Fruit fly (Drosophila melanogaster) whole organism, adult: Measurements from ENCODE around the gene Rpt5.

Experiments
- CG11617 ChIP-seq: fragments of 200-800 bp; sonication (Bioruptor generic); optimal IDR thresholded peaks from 2 replicates; lab custom pipeline; 2017; ENCODE audit warnings: mild to moderate bottlenecking, missing biosample characterization, missing genetic modification reagents, missing genetic modification characterization
- CG12768 ChIP-seq: fragments of 200-800 bp; sonication (Bioruptor generic); optimal IDR thresholded peaks from 2 replicates; lab custom pipeline; 2017; ENCODE audit warnings: missing biosample characterization, missing genetic modification characterization, mild to moderate bottlenecking, moderate library complexity, missing genetic modification reagents
- CG14711 ChIP-seq: fragments of 200-800 bp; sonication (Bioruptor generic); optimal IDR thresholded peaks from 2 replicates; lab custom pipeline; 2018; ENCODE audit warnings: missing biosample characterization, mild to moderate bottlenecking, missing genetic modification characterization, moderate library complexity
- CG1620 ChIP-seq: fragments of 200-800 bp; sonication (Bioruptor generic); optimal IDR thresholded peaks from 2 replicates; lab custom pipeline; 2016; ENCODE audit warnings: missing biosample characterization, missing genetic modification characterization
- CG33017 ChIP-seq: fragments of 200-800 bp; sonication (Bioruptor generic); optimal IDR thresholded peaks from 2 replicates; lab custom pipeline; 2018; ENCODE audit warnings: missing biosample characterization, mild to moderate bottlenecking, missing genetic modification characterization, moderate library complexity
- CG5204 ChIP-seq: fragments of 200-800 bp; sonication (Bioruptor generic); optimal IDR thresholded peaks from 2 replicates; lab custom pipeline; 2016; ENCODE audit warnings: missing biosample characterization, missing genetic modification characterization
- CG7045 ChIP-seq: fragments of 200-800 bp; sonication (Bioruptor generic); optimal IDR thresholded peaks from 2 replicates; lab custom pipeline; 2017; ENCODE audit warnings: missing biosample characterization, mild to moderate bottlenecking, missing genetic modification characterization
- CG7101 ChIP-seq: fragments of 200-800 bp; sonication (Bioruptor generic); optimal IDR thresholded peaks from 2 replicates; lab custom pipeline; 2018; ENCODE audit warnings: missing biosample characterization, mild to moderate bottlenecking, missing genetic modification characterization, moderate library complexity
- Clk ChIP-seq: fragments of 200-800 bp; sonication (Bioruptor generic); optimal IDR thresholded peaks from 2 replicates; lab custom pipeline; 2017; ENCODE audit warnings: missing biosample characterization, missing genetic modification characterization
- Crg-1 ChIP-seq: fragments of 200-800 bp; sonication (Bioruptor generic); optimal IDR thresholded peaks from 2 replicates; lab custom pipeline; 2016; ENCODE audit warnings: missing biosample characterization, missing genetic modification characterization
- Hr96 ChIP-seq: fragments of 200-800 bp; sonication (Bioruptor generic); optimal IDR thresholded peaks from 2 replicates; lab custom pipeline; 2016; ENCODE audit warnings: missing biosample characterization, missing genetic modification characterization
- Mnt ChIP-seq: fragments of 200-800 bp; sonication (Bioruptor generic); optimal IDR thresholded peaks from 2 replicates; lab custom pipeline; 2016; ENCODE audit warnings: missing biosample characterization, mild to moderate bottlenecking, missing genetic modification characterization
- bab1 ChIP-seq: fragments of 200-800 bp; sonication (Bioruptor generic); optimal IDR thresholded peaks from 3 replicates; lab custom pipeline; 2019; ENCODE audit warnings: missing biosample characterization, mild to moderate bottlenecking, missing genetic modification characterization, moderate library complexity
- cic ChIP-seq: fragments of 200-800 bp; sonication (Bioruptor generic); optimal IDR thresholded peaks from 2 replicates; lab custom pipeline; 2017; ENCODE audit warnings: missing biosample characterization, mild to moderate bottlenecking, missing genetic modification characterization, moderate library complexity
- cnc ChIP-seq, 2 experiments: fragments of >200 bp; optimal IDR thresholded peaks; 2 replicates each; lab custom pipeline; 2017
- kay ChIP-seq: fragments of 200-800 bp; sonication (Bioruptor generic); peaks from one replicate; lab custom pipeline; 2016; ENCODE audit warnings: missing biosample characterization, missing genetic modification characterization, borderline replicate concordance
- ovo ChIP-seq: fragments of 200-800 bp; sonication (Bioruptor generic); optimal IDR thresholded peaks from 2 replicates; lab custom pipeline; 2016; ENCODE audit warnings: missing biosample characterization, missing genetic modification characterization
- pad ChIP-seq: fragments of 200-800 bp; sonication (Bioruptor generic); optimal IDR thresholded peaks from 3 replicates; lab custom pipeline; 2017; ENCODE audit warnings: missing biosample characterization, missing genetic modification characterization, mild to moderate bottlenecking, moderate library complexity, missing genetic modification reagents
- tj ChIP-seq: fragments of 200-800 bp; sonication (Bioruptor generic); optimal IDR thresholded peaks from 3 replicates; lab custom pipeline; 2017; ENCODE audit warnings: missing biosample characterization, mild to moderate bottlenecking, missing genetic modification characterization, moderate library complexity
- toe ChIP-seq: fragments of 200-800 bp; sonication (Bioruptor generic); optimal IDR thresholded peaks from 2 replicates; lab custom pipeline; 2016; ENCODE audit warnings: missing biosample characterization, missing genetic modification characterization

Gene Rpt5

DNA sequence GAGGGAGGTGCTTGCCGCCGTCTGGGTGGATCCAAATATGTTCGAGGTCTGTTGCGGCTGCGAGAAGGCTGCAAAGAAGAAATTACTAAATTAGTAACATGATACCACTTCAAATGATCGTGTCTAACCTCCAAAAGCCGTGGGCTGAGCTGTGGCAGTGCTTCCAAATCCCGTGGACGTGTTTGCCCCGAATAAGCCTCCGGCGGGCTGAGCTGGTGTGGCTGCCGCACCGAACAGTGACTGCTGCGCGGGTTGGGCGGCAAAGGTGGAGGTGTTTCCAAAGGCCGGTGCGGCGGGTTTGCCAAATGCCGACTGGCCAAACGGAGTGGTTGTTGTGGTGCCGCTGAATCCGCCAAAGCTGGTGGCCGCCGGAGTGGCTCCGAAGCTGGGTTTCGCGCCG is 28.1 kb downstream of the Rpt5 start:
- TF ChIP-seq cnc (optimal IDR thresholded peaks at IDR 0.05; lab: Kevin White, UChicago), result no peak
- TF ChIP-seq CG7045 (GFP tag; lab: Kevin White, UChicago), result no peak
- no peak for TF ChIP-seq toe (GFP tag; lab: Kevin White, UChicago)
- TF ChIP-seq CG11617 (GFP tag; lab: Kevin White, UChicago), result no peak
- TF ChIP-seq CG33017 (tag; lab: Kevin White, UChicago), result no peak
- TF ChIP-seq CG5204, result no peak
- no peak for TF ChIP-seq pad (GFP tag; lab: Kevin White, UChicago)
- TF ChIP-seq Mnt (GFP tag; lab: Kevin White, UChicago), result no peak

DNA sequence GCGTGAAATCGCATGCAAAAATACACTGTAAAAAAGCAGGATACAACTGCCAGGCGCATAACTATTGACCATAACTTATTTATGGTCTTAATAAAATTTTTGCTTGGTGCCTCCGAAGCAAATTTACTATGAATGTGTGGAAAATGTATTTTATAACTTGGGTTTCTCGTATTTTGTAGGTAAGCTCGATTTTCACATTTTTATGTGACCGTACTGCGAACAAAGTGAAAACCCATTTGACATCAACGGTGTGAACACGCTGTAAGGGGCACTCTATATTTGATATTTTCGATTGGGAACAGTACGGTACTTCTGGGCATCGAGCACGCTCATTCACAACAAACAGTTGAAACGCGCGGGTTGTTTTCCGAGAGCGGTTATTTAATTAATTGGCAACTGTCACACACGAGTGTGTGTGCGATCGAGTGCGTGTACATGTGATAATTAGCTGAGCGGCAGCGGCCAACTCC is 28.8 kb downstream of the Rpt5 start, which contains the start of the genes Nup98-96 and mbc:
Nup98-96 (minus strand) TSS at position 156 of the 470 bp plus-strand sequence.
mbc (plus strand) TSS at position 300 of the 470 bp plus-strand sequence.
- TF ChIP-seq CG12768 (peak; percentile 71), cnc (optimal IDR thresholded peaks at IDR 0.05; lab: Kevin White, UChicago) (no peak), cic (GFP tag; lab: Kevin White, UChicago) (peak; percentile 71), CG14711 (tag; lab: Kevin White, UChicago) (peak; percentile 65), CG5204 (peak; percentile 85), Crg-1 (peak; percentile 77), CG1620 (peak; percentile 92), CG7045 (GFP tag; lab: Kevin White, UChicago) (peak; percentile 72), pad (GFP tag; lab: Kevin White, UChicago) (peak; percentile 63), toe (GFP tag; lab: Kevin White, UChicago) (peak; percentile 96), Mnt (GFP tag; lab: Kevin White, UChicago) (peak; percentile 93), Hr96 (GFP tag; lab: Kevin White, UChicago) (peak; percentile 90), ovo (GFP tag; lab: Kevin White, UChicago) (peak; percentile 91), CG33017 (tag; lab: Kevin White, UChicago) (peak; percentile 47), tj (GFP tag; lab: Kevin White, UChicago) (peak; percentile 82), bab1 (GFP tag; lab: Kevin White, UChicago) (peak; percentile 87), Clk (GFP tag; lab: Kevin White, UChicago) (peak; percentile 81), kay (GFP tag; lab: Kevin White, UChicago) (no peak), CG7101 (tag; lab: Kevin White, UChicago) (peak; percentile 79), CG11617 (GFP tag; lab: Kevin White, UChicago) (peak; percentile 84)

DNA sequence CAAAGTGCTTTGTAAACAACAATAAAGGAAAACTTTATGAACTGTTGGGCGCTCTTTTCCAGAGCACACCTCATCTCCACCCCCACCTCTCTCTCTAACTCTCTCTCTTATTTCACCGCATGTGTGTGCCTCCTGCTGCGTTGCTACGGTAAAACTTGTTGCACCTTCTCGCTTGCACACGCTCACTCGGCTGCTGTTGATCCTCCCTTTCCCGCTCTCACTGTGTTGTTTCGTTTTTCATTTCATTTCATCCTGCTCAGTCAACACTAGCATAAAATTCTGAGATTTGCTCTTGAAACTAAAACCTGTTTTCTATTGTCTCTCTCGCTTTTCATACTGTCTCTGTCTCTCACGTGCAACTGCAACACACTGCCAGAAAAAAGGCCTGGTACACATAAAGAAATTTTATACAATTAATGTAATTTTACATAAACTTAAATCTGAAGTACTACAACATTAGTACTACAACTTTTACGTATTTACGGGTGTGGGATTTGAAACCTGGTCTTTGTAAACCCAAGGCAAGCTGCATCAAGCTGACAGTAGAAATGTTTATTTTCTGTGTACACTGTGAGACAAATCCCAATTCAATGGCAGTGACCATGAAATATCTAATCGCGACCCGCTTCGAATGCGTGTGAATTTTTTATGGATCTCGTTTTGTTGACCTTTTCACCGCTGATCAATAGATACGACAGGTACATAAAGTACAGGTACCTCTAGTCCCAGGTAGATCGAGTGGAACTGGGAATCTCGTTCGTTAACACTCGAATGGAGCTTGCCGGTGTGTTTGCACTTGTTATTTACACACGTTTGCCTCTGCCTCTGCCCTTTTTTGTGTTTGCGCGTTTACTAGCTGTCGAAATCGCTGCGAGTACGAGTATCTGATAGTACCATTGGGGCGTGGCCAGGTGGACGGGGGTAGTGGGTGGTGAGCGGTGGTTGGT is 30.1 kb downstream of the Rpt5 start:
- TF ChIP-seq CG5204, result peak; percentile 26
- peak; percentile 42 for TF ChIP-seq CG11617 (GFP tag; lab: Kevin White, UChicago)
- peak; percentile 38 for TF ChIP-seq CG33017 (tag; lab: Kevin White, UChicago)
- peak; percentile 15 for TF ChIP-seq toe (GFP tag; lab: Kevin White, UChicago)
- no peak for TF ChIP-seq kay (GFP tag; lab: Kevin White, UChicago)
- peak; percentile 33 for TF ChIP-seq CG7101 (tag; lab: Kevin White, UChicago)
- peak; percentile 17 for TF ChIP-seq ovo (GFP tag; lab: Kevin White, UChicago)
- peak; percentile 45 for TF ChIP-seq CG1620
- no peak for TF ChIP-seq cnc (optimal IDR thresholded peaks at IDR 0.05; lab: Kevin White, UChicago)
- TF ChIP-seq CG12768, result peak; percentile 79
- TF ChIP-seq cic (GFP tag; lab: Kevin White, UChicago), result peak; percentile 94
- no peak for TF ChIP-seq bab1 (GFP tag; lab: Kevin White, UChicago)
- peak; percentile 44 for TF ChIP-seq Mnt (GFP tag; lab: Kevin White, UChicago)
- TF ChIP-seq Crg-1, result peak; percentile 62
- no peak for TF ChIP-seq tj (GFP tag; lab: Kevin White, UChicago)
- TF ChIP-seq CG7045 (GFP tag; lab: Kevin White, UChicago), result peak; percentile 33
- TF ChIP-seq Clk (GFP tag; lab: Kevin White, UChicago), result peak; percentile 42
- no peak for TF ChIP-seq CG14711 (tag; lab: Kevin White, UChicago)
- peak; percentile 68 for TF ChIP-seq pad (GFP tag; lab: Kevin White, UChicago)
- peak; percentile 27 for TF ChIP-seq Hr96 (GFP tag; lab: Kevin White, UChicago)

DNA sequence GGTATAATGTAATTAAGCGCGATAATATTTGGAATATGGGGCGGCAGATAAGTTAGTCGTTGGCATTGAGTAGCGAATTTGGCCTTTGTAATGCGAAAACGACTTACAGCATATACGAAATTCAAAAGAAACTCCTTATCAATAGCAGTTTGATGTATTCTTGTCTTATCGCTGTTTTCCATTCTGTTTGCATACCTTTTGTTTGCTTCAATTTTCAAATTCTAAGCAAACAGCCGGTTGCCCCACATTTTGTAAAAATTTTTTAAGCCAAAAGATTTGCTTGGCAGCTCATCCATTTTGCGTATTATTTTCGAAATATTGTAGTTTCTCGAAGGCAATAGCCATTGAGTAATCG is 30.7 kb downstream of the Rpt5 start:
- TF ChIP-seq tj (GFP tag; lab: Kevin White, UChicago), result no peak
- no peak for TF ChIP-seq CG7045 (GFP tag; lab: Kevin White, UChicago)
- TF ChIP-seq pad (GFP tag; lab: Kevin White, UChicago), result no peak
- TF ChIP-seq CG12768, result no peak
- no peak for TF ChIP-seq Crg-1
- no peak for TF ChIP-seq bab1 (GFP tag; lab: Kevin White, UChicago)
- TF ChIP-seq CG33017 (tag; lab: Kevin White, UChicago), result no peak
- peak; percentile 47 for TF ChIP-seq cic (GFP tag; lab: Kevin White, UChicago)
- TF ChIP-seq cnc (optimal IDR thresholded peaks at IDR 0.05; lab: Kevin White, UChicago), result no peak

DNA sequence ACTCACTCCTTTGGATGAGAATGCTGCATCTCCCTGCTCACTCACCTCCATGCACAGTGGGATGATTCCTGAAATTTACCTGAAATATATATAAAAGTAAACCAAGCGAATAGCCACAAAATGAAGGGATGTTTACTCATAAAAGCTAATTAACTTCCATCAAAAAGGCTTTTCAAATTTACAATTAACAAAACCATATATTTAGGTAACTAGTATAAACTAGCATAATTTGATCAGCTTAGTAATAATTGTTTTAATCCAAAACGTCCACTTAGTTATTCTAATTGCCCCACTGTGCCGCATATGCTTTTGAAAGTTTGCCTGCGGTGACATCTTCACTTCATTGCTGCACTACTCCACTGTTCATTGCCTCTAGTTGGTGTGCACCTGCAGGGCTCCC is 31.3 kb downstream of the Rpt5 start:
- TF ChIP-seq toe (GFP tag; lab: Kevin White, UChicago) (no peak), CG7101 (tag; lab: Kevin White, UChicago) (peak; percentile 6)
